Fruit fly (Drosophila melanogaster): ENCODE measurements around the gene Cdc42.

The Cdc42 gene

DNA sequence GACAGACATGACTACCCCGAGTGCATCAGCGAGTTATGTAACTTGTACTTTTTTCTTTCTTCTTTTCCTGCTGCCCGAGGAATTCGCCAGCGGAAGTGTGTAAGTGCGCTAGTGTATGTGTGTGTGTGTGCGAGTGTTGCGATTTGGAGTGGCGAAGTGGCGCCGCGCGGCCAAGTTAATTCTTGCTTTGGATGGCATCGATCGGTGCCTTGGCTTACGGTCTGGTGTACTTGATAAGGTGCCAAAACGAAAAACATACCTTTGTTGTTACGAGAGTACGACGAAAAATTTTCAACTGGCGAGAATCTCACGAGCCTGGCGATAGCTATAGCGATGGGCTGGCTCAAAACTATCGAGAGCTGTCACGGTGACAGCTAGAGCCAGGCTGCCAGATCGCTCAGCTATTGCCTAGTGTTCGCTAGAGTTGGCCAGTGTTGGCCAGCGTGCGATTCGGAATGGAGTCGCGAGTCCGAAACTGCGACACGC is 47.2 kb downstream of the Cdc42 start, which contains the start of the genes CG18809, COX6B, CG33932 and Rpp20:
CG18809 (minus strand) TSS at position 333 of the 486 bp plus-strand sequence.
COX6B (minus strand) TSS at position 333 of the 486 bp plus-strand sequence.
CG33932 (plus strand) TSS at position 429 of the 486 bp plus-strand sequence.
Rpp20 (plus strand) TSS at position 429 of the 486 bp plus-strand sequence.
- TF ChIP-seq Snoo (tag; optimal IDR thresholded peaks at IDR 0.05): peak; percentile 37
- no peak for TF ChIP-seq CG14655 (GFP tag; optimal IDR thresholded peaks at IDR 0.05)
- TF ChIP-seq CG32121 (GFP tag; IDR thresholded peaks at IDR 0.05): no peak
- TF ChIP-seq CG15710 (tag; optimal IDR thresholded peaks at IDR 0.05): peak; percentile 25
- TF ChIP-seq CG8301 (tag; optimal IDR thresholded peaks at IDR 0.05): no peak
- TF ChIP-seq EcR (GFP tag; optimal IDR thresholded peaks at IDR 0.05): peak; percentile 22
- peak; percentile 68 for TF ChIP-seq fd96Ca (GFP tag; IDR thresholded peaks at IDR 0.05)
- TF ChIP-seq CG34367 (tag; optimal IDR thresholded peaks at IDR 0.05): no peak
- peak; percentile 21; the same call in 1 of the 3 replicates for TF ChIP-seq CG4496 (GFP tag; IDR thresholded peaks at IDR 0.05)
- TF ChIP-seq CG12605 (GFP tag; IDR thresholded peaks at IDR 0.05): peak; percentile 38; the same call in 1 of the 2 replicates
- TF ChIP-seq rn (GFP tag; IDR thresholded peaks at IDR 0.05): no peak
- TF ChIP-seq Pif1B (GFP tag; optimal IDR thresholded peaks at IDR 0.05): no peak
- TF ChIP-seq CG17806 (tag; optimal IDR thresholded peaks at IDR 0.05): peak; percentile 11
- TF ChIP-seq CG13204 (GFP tag; optimal IDR thresholded peaks at IDR 0.05): no peak
- peak; percentile 25 for TF ChIP-seq CG8159 (tag; optimal IDR thresholded peaks at IDR 0.05)
- TF ChIP-seq gl (tag; optimal IDR thresholded peaks at IDR 0.05): peak; percentile 7
- TF ChIP-seq D1 (tag; optimal IDR thresholded peaks at IDR 0.05): no peak
- TF ChIP-seq Ets98B (GFP tag; IDR thresholded peaks at IDR 0.05): peak; percentile 46; the same call in 1 of the 2 replicates
- no peak for TF ChIP-seq CG9948 (tag; optimal IDR thresholded peaks at IDR 0.05)
- TF ChIP-seq CG10348 (GFP tag; IDR thresholded peaks at IDR 0.05): no peak
- TF ChIP-seq Pif1A (GFP tag; optimal IDR thresholded peaks at IDR 0.05): no peak

DNA sequence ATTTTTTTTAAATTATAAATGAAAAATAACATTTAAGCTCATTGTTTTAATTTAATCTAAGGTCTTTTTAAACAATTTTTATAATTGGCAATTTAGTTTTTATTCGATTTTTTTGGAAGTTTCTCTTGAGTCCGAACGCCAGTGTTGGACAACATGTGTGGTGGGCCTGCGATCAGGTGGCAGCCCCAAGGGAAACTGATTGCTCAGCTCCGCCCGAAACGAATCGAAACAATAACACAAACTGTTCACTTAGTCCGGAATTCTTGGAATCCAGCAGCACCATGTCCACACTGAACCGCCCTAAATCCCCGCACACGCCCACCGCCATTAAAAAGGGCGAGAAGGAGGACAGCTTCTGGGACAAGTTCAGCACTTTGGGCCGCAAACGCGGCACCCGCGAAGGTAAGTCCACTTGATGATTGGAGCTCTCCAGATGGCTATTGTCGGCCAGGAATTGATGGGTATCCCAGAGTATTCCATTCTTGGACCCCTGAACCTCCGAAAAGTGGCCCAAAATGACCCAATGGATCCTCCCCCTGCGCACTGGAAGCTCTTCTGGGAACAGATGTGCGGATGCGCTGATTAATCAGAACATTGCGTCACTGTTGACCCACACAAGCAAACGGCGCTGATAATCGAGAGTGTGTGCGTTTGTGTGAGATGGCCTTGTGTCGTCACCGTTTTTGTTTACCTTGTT is 49.2 kb downstream of the Cdc42 start, which contains the start of gene parvin:
parvin (plus strand) TSS at position 134 of the 697 bp plus-strand sequence.
- TF ChIP-seq CG32121 (GFP tag; IDR thresholded peaks at IDR 0.05) (no peak), CG13204 (GFP tag; optimal IDR thresholded peaks at IDR 0.05) (no peak), Snoo (tag; optimal IDR thresholded peaks at IDR 0.05) (no peak), CG8301 (tag; optimal IDR thresholded peaks at IDR 0.05) (no peak), CG17806 (tag; optimal IDR thresholded peaks at IDR 0.05) (no peak), CG9948 (tag; optimal IDR thresholded peaks at IDR 0.05) (no peak), gl (tag; optimal IDR thresholded peaks at IDR 0.05) (no peak), CG15710 (tag; optimal IDR thresholded peaks at IDR 0.05) (no peak), CG12605 (GFP tag; IDR thresholded peaks at IDR 0.05) (no peak; the same call in 1 of the 2 replicates), CG4496 (GFP tag; IDR thresholded peaks at IDR 0.05) (no peak), Pif1A (GFP tag; optimal IDR thresholded peaks at IDR 0.05) (no peak), fd96Ca (GFP tag; IDR thresholded peaks at IDR 0.05) (no peak)

DNA sequence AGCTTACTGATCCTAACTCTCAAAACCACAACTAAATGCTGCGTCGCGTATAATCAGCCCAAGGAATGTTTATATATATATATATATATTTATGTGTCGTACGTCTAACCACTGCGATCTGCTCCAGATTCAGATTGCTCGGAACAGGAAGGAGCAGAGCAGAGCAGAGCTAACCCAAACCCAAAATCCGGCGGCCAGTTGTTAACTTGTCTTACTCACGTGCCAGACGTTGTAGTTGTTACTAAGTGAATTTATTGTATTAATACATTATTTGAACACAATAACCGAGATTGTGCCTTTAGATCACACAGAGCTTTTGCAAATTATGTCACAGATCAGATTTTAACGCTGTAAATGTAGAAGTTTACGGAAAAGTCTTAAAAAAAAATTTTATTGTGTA is 51.1 kb downstream of the Cdc42 start, which contains the start of gene Alr:
Alr (plus strand) TSS at position 301 of the 400 bp plus-strand sequence.
- TF ChIP-seq fd96Ca (GFP tag; IDR thresholded peaks at IDR 0.05): no peak
- no peak for TF ChIP-seq CG10348 (GFP tag; IDR thresholded peaks at IDR 0.05)
- no peak for TF ChIP-seq CG12605 (GFP tag; IDR thresholded peaks at IDR 0.05)
- TF ChIP-seq gl (tag; optimal IDR thresholded peaks at IDR 0.05): no peak
- no peak for TF ChIP-seq EcR (GFP tag; optimal IDR thresholded peaks at IDR 0.05)
- no peak for TF ChIP-seq CG32121 (GFP tag; IDR thresholded peaks at IDR 0.05)
- no peak for TF ChIP-seq Ets98B (GFP tag; IDR thresholded peaks at IDR 0.05)
- no peak for TF ChIP-seq Pif1B (GFP tag; optimal IDR thresholded peaks at IDR 0.05)
- no peak for TF ChIP-seq rn (GFP tag; IDR thresholded peaks at IDR 0.05)
- TF ChIP-seq CG13204 (GFP tag; optimal IDR thresholded peaks at IDR 0.05): no peak

DNA sequence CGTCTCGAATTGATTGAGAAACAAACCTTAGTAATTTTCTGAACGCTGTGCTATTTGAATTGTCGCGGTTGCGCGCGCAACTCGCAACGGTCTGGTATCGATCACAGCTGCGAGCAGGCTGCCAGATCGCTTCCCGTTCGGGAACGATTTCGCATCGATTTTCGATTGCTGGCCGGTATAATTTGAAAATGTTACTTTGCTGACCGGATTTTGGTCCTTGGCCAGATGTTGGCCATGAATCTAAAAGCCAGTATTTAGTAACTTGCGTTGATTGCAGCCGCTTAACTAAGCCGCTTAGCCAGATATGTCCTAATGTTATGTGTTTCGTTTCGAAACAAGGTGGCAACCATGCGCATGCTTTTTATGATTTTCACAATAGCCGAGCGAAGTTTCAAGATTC is 51.7 kb downstream of the Cdc42 start:
- TF ChIP-seq CG13204 (GFP tag; optimal IDR thresholded peaks at IDR 0.05) (no peak), rn (GFP tag; IDR thresholded peaks at IDR 0.05) (no peak), CG32121 (GFP tag; IDR thresholded peaks at IDR 0.05) (no peak), CG8159 (tag; optimal IDR thresholded peaks at IDR 0.05) (no peak), D1 (tag; optimal IDR thresholded peaks at IDR 0.05) (no peak), fd96Ca (GFP tag; IDR thresholded peaks at IDR 0.05) (no peak), Ets98B (GFP tag; IDR thresholded peaks at IDR 0.05) (no peak), CG14655 (GFP tag; optimal IDR thresholded peaks at IDR 0.05) (no peak), CG12605 (GFP tag; IDR thresholded peaks at IDR 0.05) (no peak), Pif1A (GFP tag; optimal IDR thresholded peaks at IDR 0.05) (no peak), CG9948 (tag; optimal IDR thresholded peaks at IDR 0.05) (no peak), CG15710 (tag; optimal IDR thresholded peaks at IDR 0.05) (no peak), EcR (GFP tag; optimal IDR thresholded peaks at IDR 0.05) (no peak), gl (tag; optimal IDR thresholded peaks at IDR 0.05) (no peak), Snoo (tag; optimal IDR thresholded peaks at IDR 0.05) (no peak), CG4496 (GFP tag; IDR thresholded peaks at IDR 0.05) (no peak), Pif1B (GFP tag; optimal IDR thresholded peaks at IDR 0.05) (no peak)

All from whole organism, pupa.